Worm (Caenorhabditis elegans) whole organism, early embryonic: ENCODE results near the gene T26E4.2.

Experiments
- B0310.2 ChIP-seq: sonication (generic microtip); optimal IDR thresholded peaks from 2 replicates; lab custom pipeline; 2016; ENCODE audit warnings: mild to moderate bottlenecking, missing genetic modification characterization, missing compliant biosample characterization
- F13C5.2 ChIP-seq: sonication (generic microtip); optimal IDR thresholded peaks from 2 replicates; lab custom pipeline; 2017; ENCODE audit warnings: mild to moderate bottlenecking, missing genetic modification characterization, inconsistent platforms, missing compliant biosample characterization
- ama-1 ChIP-seq: fragments of 150-350 bp; optimal IDR thresholded peaks from 2 replicates; lab custom pipeline; 2014
- ceh-13 ChIP-seq: fragments of 200-800 bp; sonication (Bioruptor generic); optimal IDR thresholded peaks from 2 replicates; lab custom pipeline; 2018; ENCODE audit warnings: mild to moderate bottlenecking, missing genetic modification characterization, missing compliant biosample characterization
- ceh-36 ChIP-seq: sonication (generic microtip); optimal IDR thresholded peaks from 2 replicates; lab custom pipeline; 2016; ENCODE audit warnings: missing genetic modification characterization, inconsistent platforms, missing compliant biosample characterization
- ets-7 ChIP-seq: sonication (generic microtip); optimal IDR thresholded peaks from 2 replicates; lab custom pipeline; 2016; ENCODE audit warnings: missing genotype, missing genetic modification characterization, missing compliant biosample characterization
- flt-1 ChIP-seq: fragments of 200-800 bp; sonication (Bioruptor generic); IDR thresholded peaks from 2 replicates; pipeline ENCODE4 v1.3.6; 2022; ENCODE audit warnings: missing genetic modification characterization, missing compliant biosample characterization
- hmg-4 ChIP-seq: fragments of 200-800 bp; sonication (Bioruptor generic); optimal IDR thresholded peaks from 2 replicates; lab custom pipeline; 2018; ENCODE audit warnings: mild to moderate bottlenecking, missing genetic modification characterization, missing compliant biosample characterization
- hnd-1 ChIP-seq: sonication (generic microtip); optimal IDR thresholded peaks from 2 replicates; lab custom pipeline; 2016; ENCODE audit warnings: missing genetic modification characterization, missing compliant biosample characterization
- scrt-1 ChIP-seq: fragments of 200-800 bp; sonication (Bioruptor generic); IDR thresholded peaks from 2 replicates; pipeline ENCODE4 v1.3.6; 2022; ENCODE audit warnings: missing genetic modification characterization, missing compliant biosample characterization
- sea-1 ChIP-seq: fragments of 200-800 bp; sonication (Bioruptor generic); conservative IDR thresholded peaks from 2 replicates; pipeline ENCODE4 v1.3.6; 2022; ENCODE audit warnings: missing genetic modification characterization, missing compliant biosample characterization
- tbx-11 ChIP-seq: fragments of 200-800 bp; sonication (Bioruptor generic); IDR thresholded peaks from 2 replicates; pipeline ENCODE4 v1.3.6; 2022; ENCODE audit warnings: missing genetic modification characterization, missing compliant biosample characterization
- tbx-37 ChIP-seq: fragments of 200-800 bp; sonication (Bioruptor generic); conservative IDR thresholded peaks from 2 replicates; pipeline ENCODE4 v1.3.6; 2022; ENCODE audit warnings: missing genetic modification reagents, missing genetic modification characterization, missing compliant biosample characterization
- tra-4 ChIP-seq: sonication (generic microtip); optimal IDR thresholded peaks from 2 replicates; lab custom pipeline; 2017; ENCODE audit warnings: missing genetic modification characterization, missing compliant biosample characterization

DNA sequence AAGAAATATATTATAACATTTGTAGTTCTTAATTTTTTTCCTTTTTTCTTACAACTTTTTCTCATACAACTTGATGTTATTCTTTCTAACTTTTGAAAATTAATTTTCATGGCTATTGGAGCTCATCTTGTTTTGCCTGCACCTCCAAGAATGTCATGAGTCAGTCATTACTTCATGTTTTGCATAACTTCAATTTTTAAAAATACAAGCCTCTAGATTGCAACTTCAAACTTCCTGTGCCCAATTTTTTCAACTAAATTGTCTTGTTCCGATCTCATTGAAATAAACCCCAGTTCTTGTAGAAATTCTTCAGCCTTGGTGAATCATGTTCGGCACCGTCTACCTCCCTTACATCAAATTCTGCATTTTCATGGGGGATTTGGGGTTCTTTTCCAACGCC is 22.7 kb upstream of the T26E4.2 start, which contains the start of gene str-9:
- TF ChIP-seq ama-1 (no peak), hnd-1 (no peak), ceh-13 (GFP tag; lab: Kevin White, UChicago) (no peak), tra-4 (tag; lab: Kevin White, UChicago) (no peak), flt-1 (GFP tag; lab: Robert Waterston, UW) (no peak), tbx-11 (no peak), B0310.2 (tag; lab: Kevin White, UChicago) (no peak), ets-7 (tag; lab: Kevin White, UChicago) (no peak), hmg-4 (GFP tag; lab: Kevin White, UChicago) (no peak), ceh-36 (tag; lab: Kevin White, UChicago) (no peak), scrt-1 (GFP tag; lab: Robert Waterston, UW) (no peak), F13C5.2 (tag; lab: Kevin White, UChicago) (no peak), tbx-37 (GFP tag; lab: Robert Waterston, UW) (no peak), sea-1 (GFP tag; lab: Robert Waterston, UW) (no peak)
